Worm (Caenorhabditis elegans): ENCODE results near the gene srg-44.
A peak's percentile ranks its signal among the peaks of the same experiment; 100 is the strongest.

DNA sequence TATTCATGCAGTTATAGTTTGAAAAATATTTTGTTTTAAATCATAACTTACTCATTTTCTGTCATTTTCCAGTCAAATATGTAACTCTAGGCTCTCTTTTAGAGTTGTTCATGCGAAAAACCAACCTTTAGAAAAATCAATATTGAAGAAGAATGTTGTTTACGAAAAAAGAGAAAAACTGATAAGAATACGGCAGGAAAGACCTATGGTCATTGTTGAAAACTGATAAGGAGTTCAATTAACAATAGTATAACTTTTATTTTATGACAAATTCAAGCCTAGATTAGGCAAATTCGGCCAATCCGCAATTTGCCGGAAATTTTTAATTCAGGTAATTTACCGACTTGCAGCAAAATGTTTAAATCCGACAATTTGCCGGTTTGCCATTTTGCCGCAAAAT lies 48.0 kb downstream of the srg-44 start, which contains the start of gene Y20C6A.1:
- no peak for TF ChIP-seq ceh-82 (tag; optimal IDR thresholded peaks at IDR 0.05)
- TF ChIP-seq lin-15B (tag; optimal IDR thresholded peaks at IDR 0.05) = no peak
- TF ChIP-seq fkh-10 (GFP tag; optimal IDR thresholded peaks at IDR 0.05) = no peak
- no peak for TF ChIP-seq egl-27 (tag; optimal IDR thresholded peaks at IDR 0.05)
- TF ChIP-seq elt-3 (tag; optimal IDR thresholded peaks at IDR 0.05) = no peak
- peak; percentile 58 for TF ChIP-seq elt-2 (tag; optimal IDR thresholded peaks at IDR 0.05)
- no peak for TF ChIP-seq mep-1 (tag; optimal IDR thresholded peaks at IDR 0.05)
- TF ChIP-seq ztf-11 (tag; optimal IDR thresholded peaks at IDR 0.05) = no peak
